Fruit fly (Drosophila melanogaster) whole organism, embryonic: ENCODE results near the gene CG12171.

Source experiments
- Ada2b ChIP-seq: fragments of 200-800 bp; sonication (Bioruptor generic); IDR thresholded peaks from 2 replicates; pipeline ENCODE4 v1.3.6; 2022; ENCODE audit warnings: missing biosample characterization, missing genetic modification characterization
- Antp ChIP-seq: fragments of 200-800 bp; sonication (Bioruptor generic); optimal IDR thresholded peaks from 3 replicates; lab custom pipeline; 2016; ENCODE audit warnings: missing biosample characterization, missing genetic modification characterization
- Blimp-1 ChIP-seq: fragments of 200-800 bp; sonication (Bioruptor generic); optimal IDR thresholded peaks from 3 replicates; lab custom pipeline; 2018; ENCODE audit warnings: missing biosample characterization, missing genetic modification characterization, mild to moderate bottlenecking, moderate library complexity, missing genetic modification reagents
- CG10209 ChIP-seq: fragments of 200-800 bp; sonication (Bioruptor generic); optimal IDR thresholded peaks from 3 replicates; lab custom pipeline; 2017; ENCODE audit warnings: missing biosample characterization, mild to moderate bottlenecking, missing genetic modification characterization, missing genetic modification reagents
- CG10267 ChIP-seq: fragments of 200-800 bp; sonication (Bioruptor generic); optimal IDR thresholded peaks from 2 replicates; lab custom pipeline; 2018; ENCODE audit warnings: missing biosample characterization, mild to moderate bottlenecking, missing genetic modification characterization, moderate library complexity
- CG10565 ChIP-seq: fragments of 200-800 bp; sonication (Bioruptor generic); optimal IDR thresholded peaks from 3 replicates; lab custom pipeline; 2016; ENCODE audit warnings: missing biosample characterization, mild to moderate bottlenecking, missing genetic modification characterization
- CG12391 ChIP-seq: fragments of 200-800 bp; sonication (Bioruptor generic); optimal IDR thresholded peaks from 3 replicates; lab custom pipeline; 2018; ENCODE audit warnings: missing biosample characterization, mild to moderate bottlenecking, missing genetic modification characterization, moderate library complexity
- CG12769 ChIP-seq: fragments of 200-800 bp; sonication (Bioruptor generic); optimal IDR thresholded peaks from 2 replicates; lab custom pipeline; 2019; ENCODE audit warnings: missing biosample characterization, mild to moderate bottlenecking, missing genetic modification characterization, moderate library complexity
- CG13287 ChIP-seq: fragments of 200-800 bp; sonication (Bioruptor generic); IDR thresholded peaks from 2 replicates; pipeline ENCODE4 v1.3.6; 2022; ENCODE audit warnings: missing biosample characterization, missing genetic modification characterization; ENCODE audit not compliant: partially characterized antibody
- CG14441 ChIP-seq: fragments of 200-800 bp; sonication (Bioruptor generic); IDR thresholded peaks from 2 replicates; pipeline ENCODE4 v1.3.6; 2022; ENCODE audit warnings: missing biosample characterization, missing genetic modification characterization
- CG14860 ChIP-seq: fragments of 200-800 bp; sonication (Bioruptor generic); IDR thresholded peaks from 3 replicates; pipeline ENCODE4 v1.3.6; 2022; ENCODE audit warnings: missing biosample characterization, missing genetic modification characterization; ENCODE audit not compliant: partially characterized antibody
- CG14965 ChIP-seq: fragments of 200-800 bp; sonication (Bioruptor generic); optimal IDR thresholded peaks from 2 replicates; lab custom pipeline; 2016; ENCODE audit warnings: missing biosample characterization, missing genetic modification characterization, borderline replicate concordance
- CG16779 ChIP-seq: fragments of 200-800 bp; sonication (Bioruptor generic); IDR thresholded peaks from 2 replicates; pipeline ENCODE4 v1.3.6; 2022; ENCODE audit warnings: missing biosample characterization, missing genetic modification characterization
- CG17385 ChIP-seq: fragments of 200-800 bp; sonication (Bioruptor generic); optimal IDR thresholded peaks from 3 replicates; lab custom pipeline; 2018; ENCODE audit warnings: missing biosample characterization, mild to moderate bottlenecking, missing genetic modification characterization
- CG1832 ChIP-seq: fragments of 200-800 bp; sonication (Bioruptor generic); optimal IDR thresholded peaks from 2 replicates; lab custom pipeline; 2017; ENCODE audit warnings: missing biosample characterization, mild to moderate bottlenecking, missing genetic modification characterization, inconsistent platforms
- CG3726 ChIP-seq: fragments of 200-800 bp; sonication (Bioruptor generic); IDR thresholded peaks from 3 replicates; pipeline ENCODE4, ENCODE4 v1.3.6; 2022; ENCODE audit warnings: missing biosample characterization, missing genetic modification characterization
- CG4282 ChIP-seq: fragments of 200-800 bp; sonication (Bioruptor generic); optimal IDR thresholded peaks from 2 replicates; lab custom pipeline; 2016; ENCODE audit warnings: missing biosample characterization, missing genetic modification characterization
- CG7963 ChIP-seq: fragments of 200-800 bp; sonication (Bioruptor generic); IDR thresholded peaks from 3 replicates; pipeline ENCODE4 v1.3.6; 2022; ENCODE audit warnings: missing biosample characterization, missing genetic modification characterization; ENCODE audit not compliant: partially characterized antibody
- CG8765 ChIP-seq: fragments of 200-800 bp; sonication (Bioruptor generic); IDR thresholded peaks from 2 replicates; pipeline ENCODE4 v1.3.6; 2022; ENCODE audit warnings: missing biosample characterization, missing genetic modification characterization
- Fer1 ChIP-seq: fragments of 200-800 bp; sonication (Bioruptor generic); optimal IDR thresholded peaks from 2 replicates; lab custom pipeline; 2017; ENCODE audit warnings: missing biosample characterization, mild to moderate bottlenecking, missing genetic modification characterization
- H2.0 ChIP-seq: fragments of 200-800 bp; sonication (Bioruptor generic); IDR thresholded peaks from 2 replicates; pipeline ENCODE4 v1.3.6; 2022; ENCODE audit warnings: missing biosample characterization, missing genetic modification characterization
- Hr3 ChIP-seq: fragments of 200-800 bp; sonication (Bioruptor generic); optimal IDR thresholded peaks from 3 replicates; lab custom pipeline; 2016; ENCODE audit warnings: missing biosample characterization, missing genetic modification characterization
- MESR4 ChIP-seq: fragments of 200-800 bp; sonication (Bioruptor generic); optimal IDR thresholded peaks from 2 replicates; lab custom pipeline; 2018; ENCODE audit warnings: missing biosample characterization, mild to moderate bottlenecking, missing genetic modification characterization, moderate library complexity
- Mad ChIP-seq: fragments of 200-800 bp; sonication (Bioruptor generic); optimal IDR thresholded peaks from 2 replicates; lab custom pipeline; 2016; ENCODE audit warnings: missing biosample characterization, missing genetic modification characterization
- Optix ChIP-seq: fragments of 200-800 bp; sonication (Bioruptor generic); IDR thresholded peaks from 3 replicates; pipeline ENCODE4 v1.3.6; 2022; ENCODE audit warnings: missing biosample characterization, missing genetic modification characterization
- Ravus ChIP-seq: fragments of 200-800 bp; sonication (Bioruptor generic); IDR thresholded peaks from 2 replicates; pipeline ENCODE4 v1.3.6; 2022; ENCODE audit warnings: missing biosample characterization, missing genetic modification characterization
- Sry-β ChIP-seq: fragments of 200-800 bp; sonication (Bioruptor generic); optimal IDR thresholded peaks from 2 replicates; lab custom pipeline; 2018; ENCODE audit warnings: missing biosample characterization, mild to moderate bottlenecking, missing genetic modification characterization, moderate library complexity
- bab2 ChIP-seq: fragments of 200-800 bp; sonication (Bioruptor generic); optimal IDR thresholded peaks from 2 replicates; lab custom pipeline; 2016; ENCODE audit warnings: missing biosample characterization, missing genetic modification characterization
- bowl ChIP-seq: fragments of 200-800 bp; sonication (Bioruptor generic); IDR thresholded peaks from 2 replicates; pipeline ENCODE4 v1.3.6; 2022; ENCODE audit warnings: missing biosample characterization, missing genetic modification characterization
- chinmo ChIP-seq: fragments of 200-800 bp; sonication (Bioruptor generic); IDR thresholded peaks from 4 replicates; pipeline ENCODE4 v1.3.6; 2022; ENCODE audit warnings: missing biosample characterization, missing genetic modification characterization; ENCODE audit not compliant: partially characterized antibody
- danr ChIP-seq: fragments of 200-800 bp; sonication (Bioruptor generic); IDR thresholded peaks from 2 replicates; pipeline ENCODE4 v1.3.6; 2022; ENCODE audit warnings: missing biosample characterization, missing genetic modification characterization
- en ChIP-seq: fragments of 200-800 bp; sonication (Bioruptor generic); optimal IDR thresholded peaks from 2 replicates; lab custom pipeline; 2016; ENCODE audit warnings: missing biosample characterization, missing genetic modification characterization
- gcm ChIP-seq: fragments of 200-800 bp; sonication (Bioruptor generic); optimal IDR thresholded peaks from 2 replicates; lab custom pipeline; 2019; ENCODE audit warnings: missing biosample characterization, mild to moderate bottlenecking, missing genetic modification characterization, moderate library complexity
- knrl ChIP-seq: fragments of 200-800 bp; sonication (Bioruptor generic); IDR thresholded peaks from 3 replicates; pipeline ENCODE4 v1.3.6; 2022; ENCODE audit warnings: missing biosample characterization, missing genetic modification characterization; ENCODE audit not compliant: partially characterized antibody
- lab ChIP-seq: fragments of 200-800 bp; sonication (Bioruptor generic); optimal IDR thresholded peaks from 3 replicates; lab custom pipeline; 2017; ENCODE audit warnings: missing biosample characterization, missing genetic modification characterization, mild to moderate bottlenecking, moderate library complexity, missing genetic modification reagents
- lola ChIP-seq, 3 experiments: fragments of >200 bp in 2 of 3; fragments of 200-800 bp in 1 of 3; sonication (Bioruptor generic) in 1 of 3; optimal IDR thresholded peaks; 2 replicates each; lab custom pipeline; 2017 to 2019; ENCODE audit warnings: missing biosample characterization in 3 of 3, missing genetic modification characterization in 3 of 3, mild to moderate bottlenecking in 1 of 3, moderate library complexity in 1 of 3
- mam ChIP-seq: fragments of 200-800 bp; sonication (Bioruptor generic); optimal IDR thresholded peaks from 3 replicates; lab custom pipeline; 2016; ENCODE audit warnings: missing biosample characterization, missing genetic modification characterization
- mirr ChIP-seq: fragments of 200-800 bp; sonication (Bioruptor generic); optimal IDR thresholded peaks from 3 replicates; lab custom pipeline; 2018; ENCODE audit warnings: missing biosample characterization, mild to moderate bottlenecking, missing genetic modification characterization
- nmo ChIP-seq: fragments of 200-800 bp; sonication (Bioruptor generic); optimal IDR thresholded peaks from 2 replicates; lab custom pipeline; 2018; ENCODE audit warnings: missing biosample characterization, mild to moderate bottlenecking, missing genetic modification characterization, moderate library complexity
- oc ChIP-seq: fragments of 200-800 bp; sonication (Bioruptor generic); optimal IDR thresholded peaks from 2 replicates; lab custom pipeline; 2018; ENCODE audit warnings: missing biosample characterization, mild to moderate bottlenecking, missing genetic modification characterization, moderate library complexity
- p53 ChIP-seq: fragments of 200-800 bp; sonication (Bioruptor generic); optimal IDR thresholded peaks from 2 replicates; lab custom pipeline; 2016; ENCODE audit warnings: missing biosample characterization, missing genetic modification characterization
- pho ChIP-seq: fragments of 200-800 bp; sonication (Bioruptor generic); optimal IDR thresholded peaks from 2 replicates; lab custom pipeline; 2016; ENCODE audit warnings: missing biosample characterization, missing genetic modification characterization
- pnt ChIP-seq: fragments of 200-800 bp; sonication (Bioruptor generic); optimal IDR thresholded peaks from 3 replicates; lab custom pipeline; 2016; ENCODE audit warnings: missing biosample characterization, missing genetic modification characterization
- psq ChIP-seq: fragments of 200-800 bp; sonication (Bioruptor generic); optimal IDR thresholded peaks from 2 replicates; lab custom pipeline; 2017; ENCODE audit warnings: missing biosample characterization, missing genetic modification characterization
- salm ChIP-seq: fragments of 200-800 bp; sonication (Bioruptor generic); optimal IDR thresholded peaks from 2 replicates; lab custom pipeline; 2018; ENCODE audit warnings: missing biosample characterization, mild to moderate bottlenecking, missing genetic modification characterization
- shn ChIP-seq: fragments of 200-800 bp; sonication (Bioruptor generic); optimal IDR thresholded peaks from 3 replicates; lab custom pipeline; 2016; ENCODE audit warnings: missing biosample characterization, missing genetic modification characterization
- sr ChIP-seq: fragments of 200-800 bp; sonication (Bioruptor generic); IDR thresholded peaks from 3 replicates; pipeline ENCODE4 v1.3.6; 2022; ENCODE audit warnings: missing biosample characterization, missing genetic modification characterization
- tll ChIP-seq, 2 experiments: fragments of 200-800 bp in 1 of 2; fragments of >200 bp in 1 of 2; sonication (Bioruptor generic) in 1 of 2; optimal IDR thresholded peaks; 2 replicates each; lab custom pipeline; 2017 to 2019; ENCODE audit warnings: missing biosample characterization in 2 of 2, missing genetic modification characterization in 2 of 2, mild to moderate bottlenecking in 1 of 2, moderate library complexity in 1 of 2
- yki ChIP-seq: fragments of >200 bp; optimal IDR thresholded peaks from 3 replicates; lab custom pipeline; 2018

Gene CG12171

DNA sequence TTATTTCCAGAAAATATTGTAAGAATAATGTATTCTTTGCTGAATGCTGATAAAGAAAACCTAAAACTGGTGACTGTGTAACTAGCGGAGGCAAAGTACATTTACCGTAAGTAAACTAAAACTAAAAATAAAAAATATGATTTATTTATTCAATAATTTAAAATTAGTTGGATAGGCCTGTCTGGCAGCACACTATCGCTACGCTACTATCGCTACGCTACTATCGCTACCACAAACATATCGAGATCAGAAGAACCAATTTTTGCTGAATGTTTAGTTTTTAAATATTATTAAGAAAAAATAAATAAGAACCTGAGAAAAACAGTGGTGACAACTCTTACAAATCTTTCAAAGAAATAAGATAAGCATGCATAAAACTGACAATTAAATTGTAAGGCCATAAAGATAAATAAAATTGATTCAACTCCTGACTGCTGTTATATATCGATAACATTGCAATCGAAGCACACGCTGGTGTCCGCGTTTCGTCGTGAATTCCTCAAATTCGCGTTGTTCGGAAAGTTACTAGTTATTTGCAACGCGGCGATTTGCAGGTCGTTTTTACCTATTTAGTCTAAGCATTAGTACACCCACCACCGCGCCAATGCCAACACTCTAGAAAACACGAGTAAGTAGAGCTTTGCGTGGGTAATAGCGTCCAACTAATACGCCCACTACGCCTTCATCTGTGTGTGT, 26.9 kb downstream of the CG12171 start, which contains the start of gene Wdr33 (continued):
- no peak for TF ChIP-seq CG12769 (tag; lab: Kevin White, UChicago)
- 0 out of 3 replicates have a peak, but pooled peaks have one; percentile 25 for TF ChIP-seq sr (GFP tag; lab: Robert Waterston, UW)
- no peak for TF ChIP-seq p53 (GFP tag; lab: Kevin White, UChicago)
- TF ChIP-seq CG12391, result peak; percentile 60
- no peak for TF ChIP-seq CG3726 (GFP tag; lab: Robert Waterston, UW)
- no peak for TF ChIP-seq bowl (GFP tag; lab: Robert Waterston, UW)
- TF ChIP-seq mam, result no peak
- no peak for TF ChIP-seq tll (GFP tag; optimal IDR thresholded peaks at IDR 0.05; lab: Kevin White, UChicago)
- no peak for TF ChIP-seq salm (tag; lab: Kevin White, UChicago)
- no peak for TF ChIP-seq Fer1 (GFP tag; lab: Kevin White, UChicago)
- no peak for TF ChIP-seq CG8765
- no peak for TF ChIP-seq Mad (GFP tag; lab: Kevin White, UChicago)
- TF ChIP-seq Hr3, result peak; percentile 49
- TF ChIP-seq Optix, result no peak
- no peak for TF ChIP-seq pnt (GFP tag; lab: Kevin White, UChicago)
- peak; percentile 36 for TF ChIP-seq CG17385 (GFP tag; lab: Kevin White, UChicago)
- no peak for TF ChIP-seq Blimp-1 (GFP tag; lab: Kevin White, UChicago)
- peak; percentile 61; the same call in 2 of the 4 replicates for TF ChIP-seq chinmo
- no peak for TF ChIP-seq Ravus
- no peak for TF ChIP-seq CG16779 (GFP tag; lab: Robert Waterston, UW)
- peak; percentile 26; the same call in 1 of the 2 replicates for TF ChIP-seq CG14441 (GFP tag; lab: Robert Waterston, UW)
- TF ChIP-seq psq (GFP tag; lab: Kevin White, UChicago), result no peak
- TF ChIP-seq CG14860 (GFP tag; lab: Robert Waterston, UW), result peak; percentile 83
- TF ChIP-seq knrl (GFP tag; lab: Robert Waterston, UW), result peak; percentile 94
- no peak for TF ChIP-seq oc (tag; lab: Kevin White, UChicago)
- no peak for TF ChIP-seq CG14965 (GFP tag; lab: Kevin White, UChicago)
- TF ChIP-seq Sry-β (GFP tag; lab: Kevin White, UChicago), result no peak
- peak; percentile 89 for TF ChIP-seq CG13287
- no peak for TF ChIP-seq lab
- no peak for TF ChIP-seq Ada2b (GFP tag; lab: Robert Waterston, UW)
- no peak for TF ChIP-seq gcm (GFP tag; lab: Kevin White, UChicago)
- TF ChIP-seq CG10565 (GFP tag; lab: Kevin White, UChicago), result no peak
- TF ChIP-seq nmo (GFP tag; lab: Kevin White, UChicago), result peak; percentile 66
- no peak for TF ChIP-seq CG1832 (GFP tag; lab: Kevin White, UChicago)
- TF ChIP-seq MESR4 (GFP tag; lab: Kevin White, UChicago), result peak; percentile 85
- peak in 1 of 3 experiments; percentile 56 for TF ChIP-seq lola (GFP tag; optimal IDR thresholded peaks at IDR 0.05; lab: Kevin White, UChicago)
- no peak for TF ChIP-seq pho (GFP tag; lab: Kevin White, UChicago)
- TF ChIP-seq CG4282 (GFP tag; lab: Kevin White, UChicago), result no peak
- TF ChIP-seq bab2, result no peak
- TF ChIP-seq CG10267 (tag; lab: Kevin White, UChicago), result peak; percentile 5
- TF ChIP-seq shn (GFP tag; lab: Kevin White, UChicago), result no peak
- peak; percentile 21; the same call in 1 of the 2 replicates for TF ChIP-seq H2.0 (GFP tag; lab: Robert Waterston, UW)
- no peak for TF ChIP-seq yki (lab: Kevin White, UChicago)
- 0 out of 2 replicates have a peak, but pooled peaks have one; percentile 17 for TF ChIP-seq danr
- peak; percentile 83 for TF ChIP-seq CG7963 (GFP tag; lab: Robert Waterston, UW)
- no peak for TF ChIP-seq mirr (GFP tag; lab: Kevin White, UChicago)
- no peak for TF ChIP-seq Antp (GFP tag; lab: Kevin White, UChicago)
- TF ChIP-seq CG10209 (GFP tag; lab: Kevin White, UChicago), result peak; percentile 27
- TF ChIP-seq en, result no peak
